Worm (Caenorhabditis elegans) whole organism, L4 larva: Measurements from ENCODE around the gene F59C12.4.

Source experiments
- aha-1 ChIP-seq: fragments of 150-350 bp; peaks from one replicate; lab custom pipeline; 2014; ENCODE audit warnings: missing biosample characterization, missing genetic modification characterization
- ceh-82 ChIP-seq: sonication (generic microtip); optimal IDR thresholded peaks from 2 replicates; lab custom pipeline; 2017; ENCODE audit warnings: missing biosample characterization, missing genetic modification characterization
- ces-1 ChIP-seq: fragments of 150-350 bp; sonication (generic microtip); optimal IDR thresholded peaks from 4 replicates; lab custom pipeline; 2014; ENCODE audit warnings: missing biosample characterization, missing genetic modification reagents, missing genetic modification characterization
- daf-16 ChIP-seq, 3 experiments: sonication (generic microtip); optimal IDR thresholded peaks; 2 replicates each; lab custom pipeline; 2016 to 2017; ENCODE audit warnings: missing genetic modification characterization in 3 of 3, missing genetic modification reagents in 3 of 3, mild to moderate bottlenecking in 2 of 3, missing compliant biosample characterization in 2 of 3, missing biosample characterization in 1 of 3, moderate library complexity in 1 of 3
- dmd-6 ChIP-seq: fragments of 200-800 bp; sonication (Bioruptor generic); IDR thresholded peaks from 2 replicates; pipeline ENCODE4 v1.3.6; 2022; ENCODE audit warnings: missing genetic modification reagents, missing genetic modification characterization, missing compliant biosample characterization
- dve-1 ChIP-seq: sonication (generic microtip); optimal IDR thresholded peaks from 2 replicates; lab custom pipeline; 2017; ENCODE audit warnings: antibody characterized with exemption, mild to moderate bottlenecking, missing genetic modification characterization, missing compliant biosample characterization; ENCODE audit not compliant: insufficient read depth
- gei-8 ChIP-seq: fragments of 200-800 bp; sonication (Bioruptor generic); optimal IDR thresholded peaks from 2 replicates; lab custom pipeline; 2018; ENCODE audit warnings: mild to moderate bottlenecking, missing genetic modification characterization, missing compliant biosample characterization
- hlh-11 ChIP-seq: fragments of 200-800 bp; sonication (Bioruptor generic); optimal IDR thresholded peaks from 2 replicates; lab custom pipeline; 2018; ENCODE audit warnings: mild to moderate bottlenecking, missing genetic modification characterization, missing compliant biosample characterization
- lin-1 ChIP-seq: fragments of 200-800 bp; sonication (Bioruptor generic); IDR thresholded peaks from 2 replicates; pipeline ENCODE4 v1.3.6; 2022; ENCODE audit warnings: missing genetic modification reagents, missing genetic modification characterization, missing compliant biosample characterization
- lsy-2 ChIP-seq, 2 experiments: fragments of 150-350 bp in 1 of 2; sonication (generic microtip) in 1 of 2; optimal IDR thresholded peaks; 2 replicates each; lab custom pipeline; 2014 to 2017; ENCODE audit warnings: missing biosample characterization in 2 of 2, missing genetic modification characterization in 2 of 2
- madf-9 ChIP-seq: fragments of 200-800 bp; sonication (Bioruptor generic); conservative IDR thresholded peaks from 2 replicates; pipeline ENCODE4 v1.3.6; 2022; ENCODE audit warnings: missing genetic modification reagents, missing genetic modification characterization, missing compliant biosample characterization
- mes-2 ChIP-seq: sonication (generic microtip); optimal IDR thresholded peaks from 2 replicates; lab custom pipeline; 2016; ENCODE audit warnings: missing genotype, mild to moderate bottlenecking, missing genetic modification characterization, missing compliant biosample characterization; ENCODE audit not compliant: poor library complexity, severe bottlenecking
- nhr-102 ChIP-seq: sonication (generic microtip); optimal IDR thresholded peaks from 2 replicates; lab custom pipeline; 2016; ENCODE audit warnings: mild to moderate bottlenecking, missing genetic modification characterization, moderate library complexity, missing compliant biosample characterization
- nhr-28 ChIP-seq: fragments of 150-350 bp; optimal IDR thresholded peaks from 2 replicates; lab custom pipeline; 2014; ENCODE audit warnings: missing biosample characterization, missing genetic modification characterization
- nhr-48 ChIP-seq: sonication (generic microtip); optimal IDR thresholded peaks from 2 replicates; lab custom pipeline; 2016; ENCODE audit warnings: mild to moderate bottlenecking, missing genetic modification characterization, missing compliant biosample characterization
- pqm-1 ChIP-seq: sonication (generic microtip); optimal IDR thresholded peaks from 2 replicates; lab custom pipeline; 2017; ENCODE audit warnings: missing biosample characterization, missing genetic modification characterization
- sdz-12 ChIP-seq: fragments of 200-800 bp; sonication (Bioruptor generic); optimal IDR thresholded peaks from 2 replicates; lab custom pipeline; 2018; ENCODE audit warnings: mild to moderate bottlenecking, missing genetic modification characterization, missing compliant biosample characterization
- spr-3 ChIP-seq: fragments of 200-800 bp; sonication (Bioruptor generic); optimal IDR thresholded peaks from 2 replicates; lab custom pipeline; 2018; ENCODE audit warnings: mild to moderate bottlenecking, missing genetic modification characterization, missing compliant biosample characterization
- tra-1 ChIP-seq: fragments of 200-800 bp; sonication (Bioruptor generic); IDR thresholded peaks from 2 replicates; pipeline ENCODE4 v1.3.6; 2022; ENCODE audit warnings: missing genetic modification reagents, missing genetic modification characterization, missing compliant biosample characterization
- unc-62 ChIP-seq, 3 experiments: fragments of 150-350 bp in 1 of 3; sonication (generic microtip); optimal IDR thresholded peaks in 2 of 3; peaks in 1 of 3; 1 replicate in 1 of 3; 2 replicates in 2 of 3; lab custom pipeline; 2014 to 2017; ENCODE audit warnings: missing biosample characterization in 3 of 3, missing genetic modification characterization in 3 of 3, missing genetic modification reagents in 3 of 3, missing genotype in 1 of 3

The F59C12.4 gene

DNA sequence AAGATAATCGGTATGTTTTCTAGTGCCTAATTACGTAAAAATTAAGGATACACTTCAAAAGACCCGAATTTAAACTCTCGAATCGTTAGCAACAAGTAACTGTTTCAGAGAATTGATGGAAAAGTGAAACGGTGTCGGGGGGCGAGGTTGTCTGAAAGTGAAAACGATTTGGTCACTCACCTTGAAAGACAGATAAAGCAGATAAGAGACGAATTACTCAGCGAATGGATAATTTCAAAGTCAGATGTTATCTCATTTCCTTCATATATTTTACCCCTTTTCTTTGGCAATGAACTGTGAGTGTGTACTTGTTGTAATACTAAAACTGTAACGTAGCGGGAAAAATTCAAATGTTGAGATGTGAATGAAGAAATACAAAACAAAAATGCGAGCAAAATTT, 46.7 kb downstream of the F59C12.4 start:
- TF ChIP-seq aha-1 (tag; lab: Kevin White, UChicago) (peak; percentile 57), spr-3 (no peak)
- TF ChIP-seq, all 104 proteins: peak for 1

- TF ChIP-seq nhr-48 (tag; lab: Kevin White, UChicago) (peak; percentile 88), gei-8 (peak; percentile 17), madf-9 (GFP tag; lab: Robert Waterston, UW) (no peak), lsy-2 (tag; optimal IDR thresholded peaks at IDR 0.05; lab: Kevin White, UChicago) (no peak), tra-1 (GFP tag; lab: Robert Waterston, UW) (peak; percentile 77; the same call in 1 of the 2 replicates), mes-2 (tag; lab: Kevin White, UChicago) (peak; percentile 28), nhr-28 (tag; lab: Kevin White, UChicago) (peak; percentile 70), pqm-1 (tag; lab: Kevin White, UChicago) (peak; percentile 78), ces-1 (GFP tag; lab: Kevin White, UChicago) (no peak), hlh-11 (tag; lab: Kevin White, UChicago) (peak; percentile 73), dmd-6 (GFP tag; lab: Robert Waterston, UW) (peak; percentile 96), daf-16 (GFP tag; optimal IDR thresholded peaks at IDR 0.05; lab: Kevin White, UChicago) (peak in 1 of 2 experiments; percentile 95), daf-16 (tag; optimal IDR thresholded peaks at IDR 0.05; lab: Kevin White, UChicago) (peak; percentile 96), nhr-102 (peak; percentile 33), ceh-82 (tag; lab: Kevin White, UChicago) (no peak), lin-1 (GFP tag; lab: Robert Waterston, UW) (peak; percentile 42; the same call in 1 of the 2 replicates), dve-1 (peak; percentile 79), unc-62 (GFP tag; optimal IDR thresholded peaks at IDR 0.05 in 1 of 2; lab: Kevin White, UChicago) (peak in 1 of 2 experiments; percentile 66), unc-62 (tag; optimal IDR thresholded peaks at IDR 0.05; lab: Kevin White, UChicago) (no peak), sdz-12 (GFP tag; lab: Kevin White, UChicago) (no peak), spr-3 (no peak)
Observed at ce11 chrX:16553845-16554426, 48.5 kb downstream of the F59C12.4 start, which contains the start of gene K08B5.2. K08B5.2 (minus strand) TSS chrX:16553887.
